Worm (Caenorhabditis elegans) whole organism, young adult: Measurements from ENCODE around the gene gtl-2.

Source experiments
- ceh-40 ChIP-seq: fragments of 200-800 bp; sonication (Bioruptor generic); IDR thresholded peaks from 2 replicates; pipeline ENCODE4 v1.3.6; 2022; ENCODE audit warnings: missing genetic modification characterization, missing compliant biosample characterization
- dpl-1 ChIP-seq: fragments of 150-350 bp; optimal IDR thresholded peaks from 2 replicates; lab custom pipeline; 2014; ENCODE audit warnings: missing biosample characterization, missing genetic modification reagents, missing genetic modification characterization
- him-1 ChIP-seq: sonication (generic microtip); optimal IDR thresholded peaks from 2 replicates; lab custom pipeline; 2016; ENCODE audit warnings: missing genotype, missing genetic modification reagents, missing genetic modification characterization, missing compliant biosample characterization
- hrde-1 ChIP-seq: sonication (generic microtip); optimal IDR thresholded peaks from 2 replicates; lab custom pipeline; 2016; ENCODE audit warnings: missing genetic modification characterization, mild to moderate bottlenecking, missing compliant biosample characterization, moderate library complexity, missing genotype, missing genetic modification reagents, borderline replicate concordance
- nfya-1 ChIP-seq: sonication (generic microtip); optimal IDR thresholded peaks from 2 replicates; lab custom pipeline; 2017; ENCODE audit warnings: antibody characterized with exemption, missing compliant biosample characterization, missing genetic modification characterization, borderline replicate concordance; ENCODE audit not compliant: insufficient read depth
- unc-62 ChIP-seq: fragments of 150-350 bp; optimal IDR thresholded peaks from 2 replicates; lab custom pipeline; 2014; ENCODE audit warnings: missing biosample characterization, missing genetic modification reagents, missing genetic modification characterization
- ztf-18 ChIP-seq: sonication (generic microtip); optimal IDR thresholded peaks from 2 replicates; lab custom pipeline; 2016; ENCODE audit warnings: missing genotype, mild to moderate bottlenecking, missing genetic modification characterization, missing compliant biosample characterization

DNA sequence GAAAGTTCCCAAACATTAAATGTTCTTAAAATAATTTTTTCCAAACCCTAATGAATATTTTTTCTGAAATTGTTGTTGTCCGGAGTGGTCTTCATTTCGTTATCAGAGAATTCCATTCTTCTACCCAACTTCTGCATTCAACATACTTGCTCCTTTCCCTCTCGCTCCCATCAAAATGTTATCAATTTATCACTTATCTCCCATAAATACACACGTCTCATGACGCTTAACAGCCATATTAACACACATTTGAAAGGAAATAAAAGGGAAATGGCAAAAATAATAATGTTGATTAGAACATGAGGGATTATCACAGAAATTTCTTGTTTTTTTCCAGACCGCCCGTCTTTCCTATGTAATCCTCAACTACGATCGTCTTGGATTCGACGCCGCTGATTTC is 15.7 kb downstream of the gtl-2 start:
- TF ChIP-seq ztf-18 (tag; lab: Kevin White, UChicago) (no peak), ceh-40 (GFP tag; lab: Robert Waterston, UW) (no peak), him-1 (no peak), unc-62 (GFP tag; lab: Kevin White, UChicago) (no peak), nfya-1 (tag; lab: Kevin White, UChicago) (no peak), dpl-1 (GFP tag; lab: Kevin White, UChicago) (no peak), hrde-1 (tag; lab: Kevin White, UChicago) (no peak)
